Worm (Caenorhabditis elegans): ENCODE results near the gene txt-4.

Gene txt-4

DNA sequence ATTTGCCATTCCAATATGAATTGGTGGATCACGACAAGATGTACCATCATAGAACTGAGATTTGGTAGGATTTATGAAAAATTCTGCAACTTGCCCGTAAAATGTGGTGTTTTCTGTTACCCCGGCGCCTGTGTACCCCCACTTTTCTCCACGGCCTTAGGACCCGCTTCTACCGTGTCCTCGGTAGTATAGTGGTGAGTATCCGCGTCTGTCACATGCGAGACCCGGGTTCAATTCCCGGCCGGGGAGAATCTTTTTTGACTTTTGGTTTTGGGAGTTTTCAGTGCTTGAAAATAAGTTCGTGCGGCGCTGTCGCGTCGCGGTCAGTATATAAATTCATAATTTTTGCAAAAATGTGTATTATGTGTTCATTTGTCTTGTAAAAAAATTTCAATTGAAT, 4.1 kb downstream of the txt-4 start (continued):
- TF ChIP-seq K02D7.2 (tag; optimal IDR thresholded peaks at IDR 0.05) (no peak), hlh-6 (tag; optimal IDR thresholded peaks at IDR 0.05) (no peak), ttx-3 (tag; optimal IDR thresholded peaks at IDR 0.05) (no peak)

DNA sequence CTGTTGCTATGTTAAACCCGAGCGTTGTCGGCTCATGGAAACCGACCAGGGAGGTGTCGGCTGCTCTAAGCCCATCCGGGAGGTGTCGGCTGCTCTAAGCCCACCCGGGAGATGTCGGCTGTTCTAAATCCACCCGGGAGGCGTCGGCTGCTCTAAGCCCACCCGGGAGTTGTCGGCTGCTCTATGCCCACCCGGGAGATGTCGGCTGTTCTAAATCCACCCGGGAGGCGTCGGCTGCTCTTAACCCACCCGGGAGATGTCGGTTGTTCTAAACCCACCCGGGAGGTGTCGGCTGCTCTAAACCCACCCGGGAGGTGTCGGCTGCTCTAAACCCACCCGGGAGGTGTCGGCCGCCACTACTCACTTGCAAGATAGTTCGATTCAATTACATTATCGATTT, 5.5 kb downstream of the txt-4 start:
- TF ChIP-seq hlh-13 (GFP tag; optimal IDR thresholded peaks at IDR 0.05), result no peak
- TF ChIP-seq C38D4.7 (GFP tag; optimal IDR thresholded peaks at IDR 0.05), result no peak
- TF ChIP-seq che-1 (tag; optimal IDR thresholded peaks at IDR 0.05), result no peak
- TF ChIP-seq npax-4 (tag; optimal IDR thresholded peaks at IDR 0.05), result no peak

DNA sequence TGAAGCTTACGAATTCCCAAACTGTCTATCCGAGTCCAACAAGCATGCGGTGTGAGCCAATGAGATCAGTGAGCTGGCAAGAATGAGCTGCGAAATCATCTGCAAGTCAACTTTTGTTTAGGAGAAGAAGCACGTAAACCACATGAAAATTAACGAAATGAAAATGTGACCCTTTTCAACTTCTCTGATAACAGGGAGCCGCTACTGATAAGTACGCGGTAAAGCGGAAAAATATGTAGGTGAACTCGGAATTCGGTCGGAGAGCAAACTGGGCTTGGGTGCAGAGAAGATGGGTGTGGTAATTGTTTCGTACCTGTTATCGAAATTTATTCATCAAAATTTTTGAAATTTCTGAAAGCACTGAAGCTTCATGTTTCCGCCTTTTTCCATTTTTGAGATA, 6.2 kb downstream of the txt-4 start, which contains the start of gene clec-172:
TSS of gene clec-172 (minus strand) at position 101 of the 400 bp plus-strand sequence.
- TF ChIP-seq unc-55 (GFP tag; optimal IDR thresholded peaks at IDR 0.05) (no peak), ceh-22 (tag; optimal IDR thresholded peaks at IDR 0.05) (no peak), ref-2 (tag; optimal IDR thresholded peaks at IDR 0.05) (no peak), fkh-10 (GFP tag; optimal IDR thresholded peaks at IDR 0.05) (no peak), hlh-30 (tag; optimal IDR thresholded peaks at IDR 0.05; ENCODE audit: insufficient read depth) (no peak), hlh-13 (GFP tag; optimal IDR thresholded peaks at IDR 0.05) (no peak), pros-1 (tag; optimal IDR thresholded peaks at IDR 0.05) (no peak), fax-1 (tag; optimal IDR thresholded peaks at IDR 0.05) (no peak), C38D4.7 (GFP tag; optimal IDR thresholded peaks at IDR 0.05) (no peak), ceh-14 (tag; optimal IDR thresholded peaks at IDR 0.05) (no peak), rnt-1 (tag; optimal IDR thresholded peaks at IDR 0.05) (no peak)

DNA sequence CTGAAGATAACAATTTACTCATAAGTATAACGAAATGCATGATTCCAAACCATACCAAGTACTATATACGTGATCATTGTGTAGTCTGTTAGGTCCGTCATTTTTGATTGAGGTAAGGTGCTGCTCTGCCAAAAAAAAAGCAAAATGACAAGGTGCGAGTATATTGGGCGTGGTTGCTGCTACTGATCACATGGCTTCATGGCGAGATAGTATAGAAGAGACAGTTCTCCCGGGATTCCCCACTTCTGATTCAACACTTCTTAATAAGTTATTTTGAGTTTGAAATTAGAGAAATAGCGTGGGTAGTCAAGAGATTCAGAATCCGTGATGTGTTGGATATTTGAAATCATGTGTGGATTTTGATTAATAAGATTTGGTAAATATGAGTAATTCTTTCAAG, 10.9 kb downstream of the txt-4 start, which contains the start of gene K03H6.4:
TSS of gene K03H6.4 (minus strand) at position 101 of the 400 bp plus-strand sequence.
- TF ChIP-seq ref-2 (tag; optimal IDR thresholded peaks at IDR 0.05) (no peak), hlh-15 (tag; optimal IDR thresholded peaks at IDR 0.05) (no peak), elt-2 (tag; optimal IDR thresholded peaks at IDR 0.05) (no peak), pha-4 (tag; optimal IDR thresholded peaks at IDR 0.05) (no peak), hlh-30 (tag; optimal IDR thresholded peaks at IDR 0.05; ENCODE audit: insufficient read depth) (no peak), ceh-24 (tag; optimal IDR thresholded peaks at IDR 0.05) (no peak), F13H6.1 (tag; optimal IDR thresholded peaks at IDR 0.05) (no peak), ceh-45 (GFP tag; IDR thresholded peaks at IDR 0.05) (no peak), ceh-14 (tag; optimal IDR thresholded peaks at IDR 0.05) (no peak), lin-11 (tag; optimal IDR thresholded peaks at IDR 0.05) (no peak), lim-6 (tag; optimal IDR thresholded peaks at IDR 0.05) (no peak), nfya-1 (tag; optimal IDR thresholded peaks at IDR 0.05) (no peak), unc-55 (GFP tag; optimal IDR thresholded peaks at IDR 0.05) (no peak), ceh-9 (tag; optimal IDR thresholded peaks at IDR 0.05) (no peak), nhr-11 (tag; optimal IDR thresholded peaks at IDR 0.05) (no peak), nhr-232 (tag; optimal IDR thresholded peaks at IDR 0.05) (no peak), rnt-1 (tag; optimal IDR thresholded peaks at IDR 0.05) (no peak), C38D4.7 (GFP tag; optimal IDR thresholded peaks at IDR 0.05) (no peak), K09A11.1 (tag; optimal IDR thresholded peaks at IDR 0.05; ENCODE audit: insufficient read depth) (no peak), tbx-7 (tag; optimal IDR thresholded peaks at IDR 0.05) (no peak)

DNA sequence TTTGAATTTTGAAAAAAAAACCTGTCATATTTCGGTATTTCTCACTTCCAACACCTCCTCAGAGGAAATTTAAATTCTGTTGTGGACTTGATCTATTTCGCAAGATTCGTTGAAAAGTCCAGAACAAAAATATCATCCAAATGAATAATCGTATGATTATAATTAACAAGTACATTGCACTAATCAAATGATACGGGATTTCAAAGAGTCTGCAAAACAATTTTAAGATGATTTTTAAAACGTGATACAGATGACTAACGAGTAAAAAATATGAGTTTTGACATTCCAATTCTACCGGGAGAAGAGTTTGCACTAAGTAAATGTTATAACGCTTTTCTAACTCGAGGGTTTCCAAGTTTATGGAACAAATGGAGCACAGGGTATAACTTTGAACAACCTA, 12.0 kb downstream of the txt-4 start:
- TF ChIP-seq ama-1 (optimal IDR thresholded peaks at IDR 0.05) (no peak), hlh-30 (tag; optimal IDR thresholded peaks at IDR 0.05; ENCODE audit: insufficient read depth) (no peak), unc-42 (tag; optimal IDR thresholded peaks at IDR 0.05) (no peak), K02D7.2 (tag; optimal IDR thresholded peaks at IDR 0.05) (no peak), sox-2 (GFP tag; IDR thresholded peaks at IDR 0.05) (no peak), ceh-31 (tag; optimal IDR thresholded peaks at IDR 0.05) (no peak), madf-2 (tag; optimal IDR thresholded peaks at IDR 0.05) (no peak), zip-5 (tag; optimal IDR thresholded peaks at IDR 0.05) (no peak), elt-2 (tag; optimal IDR thresholded peaks at IDR 0.05) (no peak), tbx-7 (tag; optimal IDR thresholded peaks at IDR 0.05) (no peak), pag-3 (tag; optimal IDR thresholded peaks at IDR 0.05; ENCODE audit: borderline replicate concordance) (no peak), ceh-19 (GFP tag; optimal IDR thresholded peaks at IDR 0.05) (no peak), hlh-8 (tag; optimal IDR thresholded peaks at IDR 0.05) (no peak), pha-4 (tag; optimal IDR thresholded peaks at IDR 0.05) (no peak), fkh-10 (GFP tag; optimal IDR thresholded peaks at IDR 0.05) (no peak), ztf-16 (tag; optimal IDR thresholded peaks at IDR 0.05) (no peak)

Measured in whole organism, late embryonic.